Fruit fly (Drosophila melanogaster) whole organism, prepupa: ENCODE results near the gene CG7367.

Experiments used
- CG10631 ChIP-seq: fragments of 200-800 bp; sonication (Bioruptor generic); optimal IDR thresholded peaks from 2 replicates; lab custom pipeline; 2016; ENCODE audit warnings: missing biosample characterization, missing genetic modification characterization
- CG10669 ChIP-seq: fragments of 200-800 bp; sonication (Bioruptor generic); optimal IDR thresholded peaks from 3 replicates; lab custom pipeline; 2018; ENCODE audit warnings: missing biosample characterization, mild to moderate bottlenecking, missing genetic modification characterization, moderate library complexity
- CG11762 ChIP-seq: fragments of 200-800 bp; sonication (Bioruptor generic); optimal IDR thresholded peaks from 3 replicates; lab custom pipeline; 2016; ENCODE audit warnings: missing biosample characterization, missing genetic modification characterization; ENCODE audit not compliant: insufficient read depth
- CG11902 ChIP-seq: fragments of 200-800 bp; sonication (Bioruptor generic); optimal IDR thresholded peaks from 3 replicates; lab custom pipeline; 2016; ENCODE audit warnings: missing biosample characterization, missing genetic modification characterization
- CG15336 ChIP-seq: fragments of 200-800 bp; sonication (Bioruptor generic); IDR thresholded peaks from 2 replicates; pipeline ENCODE4 v1.3.6; 2022; ENCODE audit warnings: missing biosample characterization, missing genetic modification characterization
- CG1621 ChIP-seq: fragments of 200-800 bp; sonication (Bioruptor generic); optimal IDR thresholded peaks from 3 replicates; lab custom pipeline; 2018; ENCODE audit warnings: missing biosample characterization, mild to moderate bottlenecking, missing genetic modification characterization
- CG16779 ChIP-seq: fragments of 200-800 bp; sonication (Bioruptor generic); optimal IDR thresholded peaks from 3 replicates; lab custom pipeline; 2017; ENCODE audit warnings: missing biosample characterization, mild to moderate bottlenecking, missing genetic modification characterization
- CG32006 ChIP-seq: fragments of 200-800 bp; sonication (Bioruptor generic); optimal IDR thresholded peaks from 3 replicates; lab custom pipeline; 2017; ENCODE audit warnings: missing biosample characterization, mild to moderate bottlenecking, missing genetic modification characterization
- CG3919 ChIP-seq: fragments of 200-800 bp; sonication (Bioruptor generic); optimal IDR thresholded peaks from 3 replicates; lab custom pipeline; 2016; ENCODE audit warnings: missing biosample characterization, missing genetic modification characterization
- CG4318 ChIP-seq: fragments of 200-800 bp; sonication (Bioruptor generic); optimal IDR thresholded peaks from 3 replicates; lab custom pipeline; 2017; ENCODE audit warnings: missing biosample characterization, mild to moderate bottlenecking, missing genetic modification characterization
- CG6276 ChIP-seq: fragments of 200-800 bp; sonication (Bioruptor generic); optimal IDR thresholded peaks from 2 replicates; lab custom pipeline; 2017; ENCODE audit warnings: missing biosample characterization, mild to moderate bottlenecking, missing genetic modification characterization
- CG6792 ChIP-seq: fragments of 200-800 bp; sonication (Bioruptor generic); optimal IDR thresholded peaks from 3 replicates; lab custom pipeline; 2016; ENCODE audit warnings: missing biosample characterization, missing genetic modification characterization
- CG6808 ChIP-seq: fragments of 200-800 bp; sonication (Bioruptor generic); optimal IDR thresholded peaks from 3 replicates; lab custom pipeline; 2017; ENCODE audit warnings: missing biosample characterization, missing genetic modification characterization, mild to moderate bottlenecking, moderate library complexity, missing genetic modification reagents
- CG6854 ChIP-seq: fragments of 200-800 bp; sonication (Bioruptor generic); optimal IDR thresholded peaks from 2 replicates; lab custom pipeline; 2017; ENCODE audit warnings: missing biosample characterization, mild to moderate bottlenecking, missing genetic modification characterization
- CG7368 ChIP-seq: fragments of 200-800 bp; sonication (Bioruptor generic); optimal IDR thresholded peaks from 3 replicates; lab custom pipeline; 2016; ENCODE audit warnings: missing biosample characterization, missing genetic modification characterization
- CG8119 ChIP-seq: fragments of 200-800 bp; sonication (Bioruptor generic); IDR thresholded peaks from 3 replicates; pipeline ENCODE4 v1.3.6; 2022; ENCODE audit warnings: missing biosample characterization, missing genetic modification characterization
- CG8319 ChIP-seq: fragments of 200-800 bp; sonication (Bioruptor generic); optimal IDR thresholded peaks from 3 replicates; lab custom pipeline; 2016; ENCODE audit warnings: missing biosample characterization, missing genetic modification characterization
- CG9139 ChIP-seq: fragments of 200-800 bp; sonication (Bioruptor generic); optimal IDR thresholded peaks from 3 replicates; lab custom pipeline; 2017; ENCODE audit warnings: missing biosample characterization, mild to moderate bottlenecking, missing genetic modification characterization
- Eip75B ChIP-seq: fragments of 200-800 bp; sonication (Bioruptor generic); optimal IDR thresholded peaks from 3 replicates; lab custom pipeline; 2016; ENCODE audit warnings: missing biosample characterization, missing genetic modification characterization
- Eip78C ChIP-seq: fragments of 200-800 bp; sonication (Bioruptor generic); peaks from one replicate; lab custom pipeline; 2016; ENCODE audit warnings: missing biosample characterization, missing genetic modification characterization
- Eip93F ChIP-seq: fragments of 200-800 bp; sonication (Bioruptor generic); optimal IDR thresholded peaks from 2 replicates; lab custom pipeline; 2016; ENCODE audit warnings: missing biosample characterization, mild to moderate bottlenecking, missing genetic modification characterization
- Ets21C ChIP-seq: fragments of 200-800 bp; sonication (Bioruptor generic); optimal IDR thresholded peaks from 3 replicates; lab custom pipeline; 2016; ENCODE audit warnings: missing biosample characterization, missing genetic modification characterization
- Gug ChIP-seq: fragments of 200-800 bp; sonication (Bioruptor generic); IDR thresholded peaks from 2 replicates; pipeline ENCODE4 v1.3.6; 2022; ENCODE audit warnings: missing biosample characterization, missing genetic modification characterization
- Hr38 ChIP-seq: sonication (Bioruptor generic); optimal IDR thresholded peaks from 2 replicates; lab custom pipeline; 2016; ENCODE audit warnings: missing biosample characterization, missing genetic modification characterization
- Hr39 ChIP-seq: fragments of 200-800 bp; sonication (Bioruptor generic); optimal IDR thresholded peaks from 2 replicates; lab custom pipeline; 2016; ENCODE audit warnings: missing biosample characterization, missing genetic modification characterization
- Lpt ChIP-seq: fragments of 200-800 bp; sonication (Bioruptor generic); optimal IDR thresholded peaks from 3 replicates; lab custom pipeline; 2016; ENCODE audit warnings: missing biosample characterization, missing genetic modification characterization
- OdsH ChIP-seq: fragments of 200-800 bp; sonication (Bioruptor generic); optimal IDR thresholded peaks from 3 replicates; lab custom pipeline; 2016; ENCODE audit warnings: missing biosample characterization, missing genetic modification characterization
- Sox102F ChIP-seq: fragments of 200-800 bp; sonication (Bioruptor generic); optimal IDR thresholded peaks from 2 replicates; lab custom pipeline; 2016; ENCODE audit warnings: missing biosample characterization, mild to moderate bottlenecking, missing genetic modification characterization
- Sox14 ChIP-seq: fragments of 200-800 bp; sonication (Bioruptor generic); optimal IDR thresholded peaks from 3 replicates; lab custom pipeline; 2016; ENCODE audit warnings: missing biosample characterization, missing genetic modification characterization
- achi ChIP-seq: fragments of 200-800 bp; sonication (Bioruptor generic); optimal IDR thresholded peaks from 3 replicates; lab custom pipeline; 2016; ENCODE audit warnings: missing biosample characterization, missing genetic modification characterization
- cyc ChIP-seq: fragments of 200-800 bp; sonication (Bioruptor generic); optimal IDR thresholded peaks from 3 replicates; lab custom pipeline; 2016; ENCODE audit warnings: missing biosample characterization, missing genetic modification characterization
- dac ChIP-seq: fragments of 200-800 bp; sonication (Bioruptor generic); optimal IDR thresholded peaks from 2 replicates; lab custom pipeline; 2017; ENCODE audit warnings: missing biosample characterization, mild to moderate bottlenecking, missing genetic modification characterization
- dsx ChIP-seq: fragments of 200-800 bp; optimal IDR thresholded peaks from 3 replicates; lab custom pipeline; 2019; ENCODE audit warnings: missing biosample characterization, mild to moderate bottlenecking, missing genetic modification characterization, moderate library complexity; ENCODE audit not compliant: poor library complexity, severe bottlenecking
- eg ChIP-seq: fragments of 200-800 bp; sonication (Bioruptor generic); IDR thresholded peaks from 3 replicates; pipeline ENCODE4 v1.3.6; 2022; ENCODE audit warnings: missing biosample characterization, missing genetic modification characterization
- esn ChIP-seq: fragments of 200-800 bp; sonication (Bioruptor generic); optimal IDR thresholded peaks from 2 replicates; lab custom pipeline; 2016; ENCODE audit warnings: missing biosample characterization, mild to moderate bottlenecking, missing genetic modification characterization, moderate library complexity
- fd59A ChIP-seq: fragments of 200-800 bp; sonication (Bioruptor generic); optimal IDR thresholded peaks from 2 replicates; lab custom pipeline; 2017; ENCODE audit warnings: missing biosample characterization, mild to moderate bottlenecking, missing genetic modification characterization, missing genetic modification reagents
- fkh ChIP-seq: fragments of 200-800 bp; sonication (Bioruptor generic); optimal IDR thresholded peaks from 3 replicates; lab custom pipeline; 2017; ENCODE audit warnings: missing biosample characterization, mild to moderate bottlenecking, missing genetic modification characterization, moderate library complexity
- lz ChIP-seq: fragments of 200-800 bp; sonication (Bioruptor generic); optimal IDR thresholded peaks from 3 replicates; lab custom pipeline; 2016; ENCODE audit warnings: missing biosample characterization, missing genetic modification characterization
- net ChIP-seq: fragments of 200-800 bp; sonication (Bioruptor generic); optimal IDR thresholded peaks from 3 replicates; lab custom pipeline; 2016; ENCODE audit warnings: missing biosample characterization, missing genetic modification characterization
- pdm3 ChIP-seq: fragments of 200-800 bp; sonication (Bioruptor generic); optimal IDR thresholded peaks from 3 replicates; lab custom pipeline; 2016; ENCODE audit warnings: missing biosample characterization, missing genetic modification characterization
- salr ChIP-seq, 2 experiments: fragments of 200-800 bp; sonication (Bioruptor generic); optimal IDR thresholded peaks; 3 replicates each; lab custom pipeline; 2016 to 2018; ENCODE audit warnings: missing biosample characterization in 2 of 2, missing genetic modification characterization in 2 of 2, mild to moderate bottlenecking in 1 of 2
- spab ChIP-seq: fragments of 200-800 bp; sonication (Bioruptor generic); optimal IDR thresholded peaks from 2 replicates; lab custom pipeline; 2017; ENCODE audit warnings: missing biosample characterization, mild to moderate bottlenecking, missing genetic modification characterization, missing genetic modification reagents
- svp ChIP-seq: fragments of 200-800 bp; sonication (Bioruptor generic); peaks from one replicate; lab custom pipeline; 2016; ENCODE audit warnings: missing biosample characterization, missing genetic modification characterization
- topi ChIP-seq: fragments of 200-800 bp; sonication (Bioruptor generic); optimal IDR thresholded peaks from 3 replicates; lab custom pipeline; 2016; ENCODE audit warnings: missing biosample characterization, missing genetic modification characterization
- vri ChIP-seq: fragments of 200-800 bp; sonication (Bioruptor generic); optimal IDR thresholded peaks from 3 replicates; lab custom pipeline; 2016; ENCODE audit warnings: missing biosample characterization, mild to moderate bottlenecking, missing genetic modification characterization

Gene CG7367

dm6 chr2L:7984889-7985514 is 54.6 kb downstream of the CG7367 start (continued):
- TF ChIP-seq CG6808 (GFP tag; lab: Kevin White, UChicago) = peak; percentile 56
- TF ChIP-seq Eip75B (GFP tag; lab: Kevin White, UChicago) = peak; percentile 66
- peak; percentile 83 for TF ChIP-seq vri (GFP tag; lab: Kevin White, UChicago)
- peak; percentile 32 for TF ChIP-seq dac (GFP tag; lab: Kevin White, UChicago)
- TF ChIP-seq Sox14 (GFP tag; lab: Kevin White, UChicago) = peak; percentile 73
- TF ChIP-seq OdsH (GFP tag; lab: Kevin White, UChicago) = peak; percentile 52
- TF ChIP-seq salr (GFP tag; optimal IDR thresholded peaks at IDR 0.05; lab: Kevin White, UChicago) = peak; percentile 0 to 20
- TF ChIP-seq topi (GFP tag; lab: Kevin White, UChicago) = peak; percentile 71
- TF ChIP-seq cyc = peak; percentile 67
- peak; percentile 35 for TF ChIP-seq CG6276 (GFP tag; lab: Kevin White, UChicago)
- TF ChIP-seq spab = peak; percentile 8
- TF ChIP-seq CG1621 (tag; lab: Kevin White, UChicago) = peak; percentile 13
- no peak for TF ChIP-seq fd59A (GFP tag; lab: Kevin White, UChicago)
- TF ChIP-seq CG8119 (GFP tag; lab: Robert Waterston, UW) = peak; percentile 60; the same call in 1 of the 3 replicates
- peak; percentile 29 for TF ChIP-seq CG10631 (GFP tag; lab: Kevin White, UChicago)
- peak; percentile 93 for TF ChIP-seq Eip78C (GFP tag; lab: Kevin White, UChicago)
- TF ChIP-seq fkh (GFP tag; lab: Kevin White, UChicago) = peak; percentile 22
- peak; percentile 27 for TF ChIP-seq CG11902 (GFP tag; lab: Kevin White, UChicago)
- peak; percentile 8 for TF ChIP-seq Ets21C
- TF ChIP-seq Hr38 (GFP tag; lab: Kevin White, UChicago) = no peak
- peak; percentile 58 for TF ChIP-seq dsx (GFP tag; lab: Kevin White, UChicago)
- peak; percentile 90 for TF ChIP-seq svp
- TF ChIP-seq Sox102F (GFP tag; lab: Kevin White, UChicago) = peak; percentile 66
- TF ChIP-seq Eip93F (GFP tag; lab: Kevin White, UChicago) = peak; percentile 40
- peak; percentile 67 for TF ChIP-seq esn
- TF ChIP-seq CG7368 (GFP tag; lab: Kevin White, UChicago) = peak; percentile 45
- TF ChIP-seq CG3919 (GFP tag; lab: Kevin White, UChicago) = peak; percentile 67
- no peak for TF ChIP-seq Gug
- no peak for TF ChIP-seq eg (GFP tag; lab: Robert Waterston, UW)
- peak; percentile 49 for TF ChIP-seq lz (GFP tag; lab: Kevin White, UChicago)
- TF ChIP-seq achi (GFP tag; lab: Kevin White, UChicago) = peak; percentile 53
- peak; percentile 42 for TF ChIP-seq CG6854 (GFP tag; lab: Kevin White, UChicago)

- TF ChIP-seq Hr38 (GFP tag; lab: Kevin White, UChicago) (no peak), fd59A (GFP tag; lab: Kevin White, UChicago) (no peak), CG6276 (GFP tag; lab: Kevin White, UChicago) (no peak), CG8119 (GFP tag; lab: Robert Waterston, UW) (peak; percentile 23; the same call in 2 of the 3 replicates), salr (GFP tag; optimal IDR thresholded peaks at IDR 0.05; lab: Kevin White, UChicago) (no peak), CG3919 (GFP tag; lab: Kevin White, UChicago) (peak; percentile 43), CG10669 (GFP tag; lab: Kevin White, UChicago) (no peak), Sox102F (GFP tag; lab: Kevin White, UChicago) (no peak), achi (GFP tag; lab: Kevin White, UChicago) (no peak), CG15336 (GFP tag; lab: Robert Waterston, UW) (peak; percentile 39; the same call in 1 of the 2 replicates), CG1621 (tag; lab: Kevin White, UChicago) (no peak), CG6854 (GFP tag; lab: Kevin White, UChicago) (no peak), CG32006 (GFP tag; lab: Kevin White, UChicago) (no peak), pdm3 (GFP tag; lab: Kevin White, UChicago) (no peak), Eip75B (GFP tag; lab: Kevin White, UChicago) (no peak), net (GFP tag; lab: Kevin White, UChicago) (peak; percentile 33), Lpt (GFP tag; lab: Kevin White, UChicago) (no peak), topi (GFP tag; lab: Kevin White, UChicago) (no peak), CG11902 (GFP tag; lab: Kevin White, UChicago) (no peak), CG8319 (no peak), CG6792 (GFP tag; lab: Kevin White, UChicago) (no peak), CG11762 (no peak), CG4318 (GFP tag; lab: Kevin White, UChicago) (no peak), CG16779 (tag; lab: Kevin White, UChicago) (no peak), fkh (GFP tag; lab: Kevin White, UChicago) (no peak), Eip93F (GFP tag; lab: Kevin White, UChicago) (no peak), Gug (no peak), Hr39 (no peak), CG9139 (GFP tag; lab: Kevin White, UChicago) (no peak), esn (no peak)
Measured at dm6 chr2L:7984059-7984800, 55.4 kb downstream of the CG7367 start, which contains the start of gene Snoo. Gene Snoo (minus strand): TSS chr2L:7984196.
